Fruit fly (Drosophila melanogaster) whole organism, wandering third instar larva: Measurements from ENCODE around the gene Eip74EF.

Source experiments
- Abd-B ChIP-seq: fragments of >200 bp; optimal IDR thresholded peaks from 2 replicates; lab custom pipeline; 2017; ENCODE audit warnings: missing biosample characterization, missing genetic modification characterization
- CG32264 ChIP-seq: fragments of 200-800 bp; sonication (Bioruptor generic); optimal IDR thresholded peaks from 2 replicates; lab custom pipeline; 2016; ENCODE audit warnings: missing biosample characterization, missing genetic modification characterization
- CG9705 ChIP-seq: fragments of 200-800 bp; sonication (Bioruptor generic); optimal IDR thresholded peaks from 2 replicates; lab custom pipeline; 2018; ENCODE audit warnings: missing biosample characterization, mild to moderate bottlenecking, missing genetic modification characterization
- CrebA ChIP-seq: fragments of 200-800 bp; sonication (Bioruptor generic); optimal IDR thresholded peaks from 2 replicates; lab custom pipeline; 2016; ENCODE audit warnings: missing biosample characterization, mild to moderate bottlenecking, missing genetic modification characterization, borderline replicate concordance
- Dfd ChIP-seq: fragments of >200 bp; optimal IDR thresholded peaks from 2 replicates; lab custom pipeline; 2017; ENCODE audit warnings: missing biosample characterization, missing genetic modification characterization
- Dif ChIP-seq: fragments of 200-275, 200-300 bp; sonication (Bioruptor generic); optimal IDR thresholded peaks from 2 replicates; lab custom pipeline; 2018; ENCODE audit warnings: missing biosample characterization, missing genetic modification characterization; ENCODE audit not compliant: partially characterized antibody
- GATAd ChIP-seq: sonication (Bioruptor generic); optimal IDR thresholded peaks from 2 replicates; lab custom pipeline; 2016; ENCODE audit warnings: missing biosample characterization, missing genetic modification characterization
- HLH106 ChIP-seq: fragments of 200-800 bp; optimal IDR thresholded peaks from 3 replicates; lab custom pipeline; 2019; ENCODE audit warnings: missing biosample characterization, mild to moderate bottlenecking, missing genetic modification characterization, moderate library complexity
- Hnf4 ChIP-seq: fragments of 200-800 bp; sonication (Bioruptor generic); optimal IDR thresholded peaks from 2 replicates; lab custom pipeline; 2016; ENCODE audit warnings: missing biosample characterization, mild to moderate bottlenecking, missing genetic modification characterization
- Hr78 ChIP-seq: fragments of >200 bp; optimal IDR thresholded peaks from 2 replicates; lab custom pipeline; 2017; ENCODE audit warnings: missing biosample characterization, missing genetic modification characterization
- Hr83 ChIP-seq: fragments of 200-300 bp; sonication (Bioruptor generic); optimal IDR thresholded peaks from 2 replicates; lab custom pipeline; 2016; ENCODE audit warnings: missing biosample characterization, mild to moderate bottlenecking, missing genetic modification characterization, moderate library complexity; ENCODE audit not compliant: poor library complexity, severe bottlenecking
- Jra ChIP-seq: sonication (Bioruptor generic); optimal IDR thresholded peaks from 2 replicates; lab custom pipeline; 2016; ENCODE audit warnings: missing biosample characterization, missing genetic modification characterization
- Mio ChIP-seq: sonication (Bioruptor generic); optimal IDR thresholded peaks from 2 replicates; lab custom pipeline; 2016; ENCODE audit warnings: missing biosample characterization, missing genetic modification characterization
- Myc ChIP-seq: fragments of >200 bp; optimal IDR thresholded peaks from 2 replicates; lab custom pipeline; 2017
- N ChIP-seq: fragments of >200 bp; optimal IDR thresholded peaks from 2 replicates; lab custom pipeline; 2018; ENCODE audit warnings: missing biosample characterization, missing external identifiers, missing genetic modification characterization
- OdsH ChIP-seq: fragments of 200-800 bp; sonication (Bioruptor generic); optimal IDR thresholded peaks from 2 replicates; lab custom pipeline; 2016; ENCODE audit warnings: missing biosample characterization, mild to moderate bottlenecking, missing genetic modification characterization
- Rel ChIP-seq, 2 experiments: fragments of 200-800 bp; sonication (Bioruptor generic) in 1 of 2; optimal IDR thresholded peaks; 2 replicates in 1 of 2; 3 replicates in 1 of 2; lab custom pipeline; 2016 to 2019; ENCODE audit warnings: mild to moderate bottlenecking in 2 of 2, missing biosample characterization in 2 of 2, missing genetic modification characterization in 2 of 2, moderate library complexity in 1 of 2
- Sp1 ChIP-seq: fragments of 200-800 bp; sonication (Bioruptor generic); optimal IDR thresholded peaks from 3 replicates; lab custom pipeline; 2019; ENCODE audit warnings: missing biosample characterization, mild to moderate bottlenecking, missing genetic modification characterization, moderate library complexity
- Vsx2 ChIP-seq: fragments of 200-300, 225-300 bp; sonication (Bioruptor generic); optimal IDR thresholded peaks from 2 replicates; lab custom pipeline; 2018; ENCODE audit warnings: missing biosample characterization, missing genetic modification characterization; ENCODE audit not compliant: partially characterized antibody
- br ChIP-seq: fragments of 200-800 bp; sonication (Bioruptor generic); optimal IDR thresholded peaks from 2 replicates; lab custom pipeline; 2016; ENCODE audit warnings: missing biosample characterization, missing genetic modification characterization
- brk ChIP-seq: fragments of 200-800 bp; sonication (Bioruptor generic); optimal IDR thresholded peaks from 2 replicates; lab custom pipeline; 2016; ENCODE audit warnings: missing biosample characterization, mild to moderate bottlenecking, missing genetic modification characterization
- dl ChIP-seq, 2 experiments: fragments of 175-275, 200-275 bp in 1 of 2; fragments of 200-275 bp in 1 of 2; sonication (Bioruptor generic); optimal IDR thresholded peaks; lab custom pipeline; 2018; ENCODE audit warnings: mild to moderate bottlenecking in 2 of 2, missing biosample characterization in 2 of 2, missing genetic modification characterization in 2 of 2, moderate library complexity in 2 of 2; ENCODE audit not compliant: partially characterized antibody in 2 of 2, insufficient read depth in 1 of 2
- dmrt93B ChIP-seq: fragments of 200-800 bp; sonication (Bioruptor generic); optimal IDR thresholded peaks from 2 replicates; lab custom pipeline; 2018; ENCODE audit warnings: missing biosample characterization, mild to moderate bottlenecking, missing genetic modification characterization
- dsf ChIP-seq: sonication (Bioruptor generic); optimal IDR thresholded peaks from 2 replicates; lab custom pipeline; 2016; ENCODE audit warnings: missing biosample characterization, missing genetic modification characterization, borderline replicate concordance
- ey ChIP-seq: fragments of 200-800 bp; sonication (Bioruptor generic); optimal IDR thresholded peaks from 2 replicates; lab custom pipeline; 2016; ENCODE audit warnings: missing biosample characterization, missing genetic modification characterization
- foxo ChIP-seq, 2 experiments: fragments of 200-800 bp; sonication (Bioruptor generic); optimal IDR thresholded peaks; 2 replicates in 1 of 2; 3 replicates in 1 of 2; lab custom pipeline; 2016 to 2017; ENCODE audit warnings: missing biosample characterization in 2 of 2, missing genetic modification characterization in 2 of 2
- fru ChIP-seq: fragments of 200-800 bp; sonication (Bioruptor generic); optimal IDR thresholded peaks from 3 replicates; lab custom pipeline; 2016; ENCODE audit warnings: missing biosample characterization, mild to moderate bottlenecking, missing genetic modification characterization
- h ChIP-seq: fragments of 200-800 bp; sonication (Bioruptor generic); optimal IDR thresholded peaks from 3 replicates; lab custom pipeline; 2016; ENCODE audit warnings: missing biosample characterization, mild to moderate bottlenecking, missing genetic modification characterization
- jim ChIP-seq: fragments of 175-275, 200-325 bp; sonication (Bioruptor generic); optimal IDR thresholded peaks from 2 replicates; lab custom pipeline; 2016; ENCODE audit warnings: missing biosample characterization, mild to moderate bottlenecking, missing genetic modification characterization
- lola ChIP-seq: fragments of >200 bp; optimal IDR thresholded peaks from 2 replicates; lab custom pipeline; 2017; ENCODE audit warnings: missing biosample characterization, missing genetic modification characterization
- pan ChIP-seq: fragments of >200 bp; optimal IDR thresholded peaks from 2 replicates; lab custom pipeline; 2017
- psq ChIP-seq: fragments of 200-800 bp; sonication (Bioruptor generic); optimal IDR thresholded peaks from 3 replicates; lab custom pipeline; 2017; ENCODE audit warnings: missing biosample characterization, mild to moderate bottlenecking, missing genetic modification characterization, moderate library complexity
- rgr ChIP-seq: fragments of 200-800 bp; sonication (Bioruptor generic); optimal IDR thresholded peaks from 3 replicates; lab custom pipeline; 2016; ENCODE audit warnings: missing biosample characterization, mild to moderate bottlenecking, missing genetic modification characterization
- sage ChIP-seq: fragments of 200-800 bp; sonication (Bioruptor generic); optimal IDR thresholded peaks from 2 replicates; lab custom pipeline; 2016; ENCODE audit warnings: missing biosample characterization, mild to moderate bottlenecking, missing genetic modification characterization
- tai ChIP-seq: sonication (Bioruptor generic); optimal IDR thresholded peaks from 2 replicates; lab custom pipeline; 2016; ENCODE audit warnings: missing biosample characterization, missing genetic modification characterization
- usp ChIP-seq: fragments of >200 bp; optimal IDR thresholded peaks from 2 replicates; lab custom pipeline; 2017; ENCODE audit warnings: missing biosample characterization, missing genetic modification characterization
- woc ChIP-seq: sonication (Bioruptor generic); optimal IDR thresholded peaks from 2 replicates; lab custom pipeline; 2016; ENCODE audit warnings: missing biosample characterization, mild to moderate bottlenecking, missing genetic modification characterization

Gene Eip74EF

DNA sequence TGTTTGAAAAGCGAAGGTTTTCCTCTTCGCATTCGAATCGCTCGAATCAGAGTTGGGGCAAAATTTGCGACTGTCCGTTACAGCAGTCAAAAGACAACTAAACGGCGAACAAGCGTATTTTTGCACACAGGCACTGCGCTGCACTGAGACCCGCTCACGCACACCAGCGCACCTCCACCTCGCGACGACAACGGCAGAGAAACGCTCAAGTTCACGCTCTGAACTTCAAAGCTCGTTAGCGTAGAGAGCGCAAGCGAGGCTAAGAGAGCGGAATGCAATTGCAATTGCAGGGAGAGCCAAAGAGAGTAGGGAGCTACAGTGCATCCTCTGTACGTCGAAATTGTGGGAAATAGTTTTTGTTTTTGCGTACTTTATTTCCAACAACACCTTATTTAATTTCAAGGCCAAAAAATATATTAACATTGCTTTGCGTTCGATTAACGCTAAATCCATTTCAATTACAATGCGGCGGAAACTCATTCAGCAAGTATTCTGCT lies at the start of gene Eip74EF:
Eip74EF (minus strand) TSS at position 117 of the 497 bp plus-strand sequence.
- TF ChIP-seq foxo (GFP tag; optimal IDR thresholded peaks at IDR 0.05; lab: Kevin White, UChicago): peak; percentile 4 to 74
- TF ChIP-seq OdsH (GFP tag; lab: Kevin White, UChicago): peak; percentile 67
- TF ChIP-seq CG9705 (GFP tag; lab: Kevin White, UChicago): peak; percentile 33
- no peak for TF ChIP-seq dmrt93B (GFP tag; lab: Kevin White, UChicago)
- no peak for TF ChIP-seq Hr78 (GFP tag; lab: Kevin White, UChicago)
- peak; percentile 86 for TF ChIP-seq Vsx2 (GFP tag; lab: Kevin White, UChicago)
- peak; percentile 69 for TF ChIP-seq br
- TF ChIP-seq dl (GFP tag; optimal IDR thresholded peaks at IDR 0.05; lab: Kevin White, UChicago; ENCODE audit: insufficient read depth in 1 of 2, partially characterized antibody in 2 of 2): peak; percentile 96 to 98
- no peak for TF ChIP-seq jim
- no peak for TF ChIP-seq GATAd (GFP tag; lab: Kevin White, UChicago)
- peak; percentile 30 for TF ChIP-seq N (GFP tag; lab: Kevin White, UChicago)
- TF ChIP-seq sage (GFP tag; lab: Kevin White, UChicago): peak; percentile 71
- TF ChIP-seq lola (GFP tag; lab: Kevin White, UChicago): no peak
- no peak for TF ChIP-seq Myc (lab: Kevin White, UChicago)
- TF ChIP-seq usp: no peak
- no peak for TF ChIP-seq pan (lab: Kevin White, UChicago)
- TF ChIP-seq Rel (GFP tag; optimal IDR thresholded peaks at IDR 0.05; lab: Kevin White, UChicago): peak; percentile 80
- TF ChIP-seq Rel (tag; optimal IDR thresholded peaks at IDR 0.05; lab: Kevin White, UChicago): peak; percentile 38
- peak; percentile 59 for TF ChIP-seq CrebA
- TF ChIP-seq psq: peak; percentile 56
- TF ChIP-seq Dfd (GFP tag; lab: Kevin White, UChicago): no peak
- peak; percentile 69 for TF ChIP-seq rgr (GFP tag; lab: Kevin White, UChicago)
- peak; percentile 96 for TF ChIP-seq Dif (GFP tag; lab: Kevin White, UChicago)
- no peak for TF ChIP-seq brk (GFP tag; lab: Kevin White, UChicago)
- TF ChIP-seq h (GFP tag; lab: Kevin White, UChicago): peak; percentile 74
- peak; percentile 77 for TF ChIP-seq ey
- TF ChIP-seq Jra (GFP tag; lab: Kevin White, UChicago): peak; percentile 45
- peak; percentile 78 for TF ChIP-seq woc (GFP tag; lab: Kevin White, UChicago)
- no peak for TF ChIP-seq Abd-B (GFP tag; lab: Kevin White, UChicago)
- peak; percentile 26 for TF ChIP-seq CG32264 (GFP tag; lab: Kevin White, UChicago)
- peak; percentile 52 for TF ChIP-seq Sp1
- peak; percentile 73 for TF ChIP-seq fru (GFP tag; lab: Kevin White, UChicago)
- peak; percentile 51 for TF ChIP-seq Hr83
- TF ChIP-seq tai (GFP tag; lab: Kevin White, UChicago): peak; percentile 74
- no peak for TF ChIP-seq dsf (GFP tag; lab: Kevin White, UChicago)
- peak; percentile 56 for TF ChIP-seq Hnf4 (GFP tag; lab: Kevin White, UChicago)
- TF ChIP-seq Mio (GFP tag; lab: Kevin White, UChicago): no peak
- peak; percentile 60 for TF ChIP-seq HLH106 (tag; lab: Kevin White, UChicago)

DNA sequence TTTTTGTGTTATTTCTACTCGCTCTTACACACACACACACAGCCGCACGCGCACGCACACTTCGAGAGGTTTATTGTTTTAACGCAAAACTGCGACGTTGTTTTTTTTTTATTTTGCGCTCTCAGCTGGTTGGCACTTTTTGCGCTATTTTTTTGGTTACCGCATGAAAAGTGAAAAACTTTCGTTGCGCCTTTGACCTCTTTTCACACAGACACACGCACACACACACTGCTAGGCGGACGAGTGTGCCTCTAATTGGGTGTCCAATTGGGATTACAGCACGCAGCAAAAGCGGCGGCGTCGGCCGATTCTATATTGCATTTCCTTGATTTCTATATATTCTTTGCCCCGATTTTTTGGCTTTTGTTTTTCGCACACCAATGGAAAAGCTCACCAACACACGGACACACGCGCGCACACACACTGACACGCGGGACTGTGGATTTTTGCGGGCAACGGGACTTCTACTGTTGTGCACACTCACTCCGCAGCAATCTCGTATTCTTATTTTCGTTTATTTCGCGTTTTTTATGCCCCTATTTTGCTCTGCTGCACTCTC lies 49.3 kb upstream of the Eip74EF start:
- TF ChIP-seq Abd-B (GFP tag; lab: Kevin White, UChicago): peak; percentile 29
- TF ChIP-seq Dfd (GFP tag; lab: Kevin White, UChicago): no peak
- peak; percentile 62 for TF ChIP-seq jim
